Worm (Caenorhabditis elegans): ENCODE results near the gene B0252.1.

ce11 chrII:6890095-6890494, 29.4 kb upstream of the B0252.1 start, which contains the start of gene acer-1:
- no peak for TF ChIP-seq tab-1 (GFP tag; IDR thresholded peaks at IDR 0.05)
- TF ChIP-seq ztf-29 (GFP tag; IDR thresholded peaks at IDR 0.05) = no peak
- TF ChIP-seq T22C8.4 (GFP tag; IDR thresholded peaks at IDR 0.05) = no peak
